Worm (Caenorhabditis elegans) whole organism, young adult: ENCODE results near the gene col-17.

Experiments
- B0019.2 ChIP-seq: fragments of 200-800 bp; sonication (Bioruptor generic); conservative IDR thresholded peaks from 2 replicates; pipeline ENCODE4 v1.3.6; 2022; ENCODE audit warnings: missing genetic modification reagents, missing genetic modification characterization, missing compliant biosample characterization
- C17E4.6 ChIP-seq: fragments of 200-800 bp; sonication (Bioruptor generic); IDR thresholded peaks from 2 replicates; pipeline ENCODE4 v1.3.6; 2022; ENCODE audit warnings: missing genetic modification reagents, missing genetic modification characterization, missing compliant biosample characterization
- F22D6.2 ChIP-seq: sonication (generic microtip); optimal IDR thresholded peaks from 2 replicates; lab custom pipeline; 2016; ENCODE audit warnings: mild to moderate bottlenecking, missing genetic modification characterization, missing compliant biosample characterization
- F33H1.4 ChIP-seq: fragments of 200-800 bp; sonication (Bioruptor generic); IDR thresholded peaks from 2 replicates; pipeline ENCODE4 v1.3.6; 2022; ENCODE audit warnings: missing genetic modification reagents, missing genetic modification characterization, missing compliant biosample characterization
- F49E8.2 ChIP-seq: sonication (generic microtip); optimal IDR thresholded peaks from 3 replicates; lab custom pipeline; 2017; ENCODE audit warnings: missing genetic modification characterization, mild to moderate bottlenecking, missing compliant biosample characterization, antibody characterized with exemption, moderate library complexity; ENCODE audit not compliant: insufficient read depth
- F57C9.4 ChIP-seq: sonication (generic microtip); optimal IDR thresholded peaks from 2 replicates; lab custom pipeline; 2017; ENCODE audit warnings: mild to moderate bottlenecking, missing genetic modification characterization, missing compliant biosample characterization
- K11D2.4 ChIP-seq: fragments of 200-800 bp; sonication (Bioruptor generic); IDR thresholded peaks from 2 replicates; pipeline ENCODE4 v1.3.6; 2022; ENCODE audit warnings: missing genetic modification reagents, missing genetic modification characterization, missing compliant biosample characterization
- Y53F4B.3 ChIP-seq: fragments of 200-800 bp; sonication (Bioruptor generic); IDR thresholded peaks from 2 replicates; pipeline ENCODE4 v1.3.6; 2022; ENCODE audit warnings: missing genetic modification reagents, missing genetic modification characterization, missing compliant biosample characterization
- Y79H2A.3 ChIP-seq: fragments of 200-800 bp; sonication (Bioruptor generic); conservative IDR thresholded peaks from 2 replicates; pipeline ENCODE4 v1.3.6; 2022; ENCODE audit warnings: missing genetic modification reagents, missing genetic modification characterization, missing compliant biosample characterization
- ZK185.1 ChIP-seq: sonication (generic microtip); optimal IDR thresholded peaks from 2 replicates; lab custom pipeline; 2016; ENCODE audit warnings: mild to moderate bottlenecking, missing genetic modification characterization, missing compliant biosample characterization; ENCODE audit not compliant: poor library complexity, severe bottlenecking
- ama-1 ChIP-seq, 3 experiments: fragments of 150-350 bp in 1 of 3; sonication (generic microtip) in 2 of 3; optimal IDR thresholded peaks; 2 replicates each; lab custom pipeline; 2014 to 2018; ENCODE audit warnings: missing biosample characterization in 2 of 3, missing genetic modification characterization in 2 of 3, missing genetic modification reagents in 2 of 3
- aptf-3 ChIP-seq: fragments of 200-800 bp; sonication (Bioruptor generic); IDR thresholded peaks from 2 replicates; pipeline ENCODE4 v1.3.6; 2022; ENCODE audit warnings: missing genetic modification characterization, missing compliant biosample characterization
- attf-6 ChIP-seq: fragments of 200-800 bp; sonication (Bioruptor generic); IDR thresholded peaks from 2 replicates; pipeline ENCODE4 v1.3.6; 2022; ENCODE audit warnings: missing genetic modification reagents, missing genetic modification characterization, missing compliant biosample characterization
- bed-2 ChIP-seq: fragments of 200-800 bp; sonication (Bioruptor generic); IDR thresholded peaks from 2 replicates; pipeline ENCODE4 v1.3.6; 2022; ENCODE audit warnings: missing genetic modification reagents, missing genetic modification characterization, missing compliant biosample characterization
- ccch-3 ChIP-seq: fragments of 200-800 bp; sonication (Bioruptor generic); optimal IDR thresholded peaks from 2 replicates; lab custom pipeline; 2018; ENCODE audit warnings: mild to moderate bottlenecking, missing genetic modification characterization, missing compliant biosample characterization
- ceh-100 ChIP-seq: fragments of 200-800 bp; sonication (Bioruptor generic); IDR thresholded peaks from 2 replicates; pipeline ENCODE4 v1.3.6; 2022; ENCODE audit warnings: missing genetic modification reagents, missing genetic modification characterization, missing compliant biosample characterization
- ceh-27 ChIP-seq: fragments of 200-800 bp; sonication (Bioruptor generic); optimal IDR thresholded peaks from 2 replicates; lab custom pipeline; 2018; ENCODE audit warnings: mild to moderate bottlenecking, missing genetic modification characterization, moderate library complexity, missing compliant biosample characterization
- ceh-58 ChIP-seq: fragments of 200-800 bp; sonication (Bioruptor generic); IDR thresholded peaks from 2 replicates; pipeline ENCODE4 v1.3.6; 2022; ENCODE audit warnings: missing genetic modification characterization, missing compliant biosample characterization
- chd-7 ChIP-seq: sonication (generic microtip); optimal IDR thresholded peaks from 2 replicates; lab custom pipeline; 2016; ENCODE audit warnings: mild to moderate bottlenecking, missing genetic modification characterization, moderate library complexity, missing compliant biosample characterization
- dox-1 ChIP-seq: fragments of 200-800 bp; sonication (Bioruptor generic); IDR thresholded peaks from 2 replicates; pipeline ENCODE4 v1.3.6; 2022; ENCODE audit warnings: missing genetic modification reagents, missing genetic modification characterization, missing compliant biosample characterization
- dpff-1 ChIP-seq: sonication (generic microtip); optimal IDR thresholded peaks from 2 replicates; lab custom pipeline; 2017; ENCODE audit warnings: mild to moderate bottlenecking, missing genetic modification characterization, missing compliant biosample characterization
- egl-44 ChIP-seq: fragments of 200-800 bp; sonication (Bioruptor generic); IDR thresholded peaks from 2 replicates; pipeline ENCODE4 v1.3.6; 2022; ENCODE audit warnings: missing genetic modification reagents, missing genetic modification characterization, missing compliant biosample characterization
- egrh-3 ChIP-seq: fragments of 200-800 bp; sonication (Bioruptor generic); IDR thresholded peaks from 2 replicates; pipeline ENCODE4 v1.3.6; 2022; ENCODE audit warnings: missing genetic modification reagents, missing genetic modification characterization, missing compliant biosample characterization
- fkh-3 ChIP-seq: sonication (generic microtip); optimal IDR thresholded peaks from 2 replicates; lab custom pipeline; 2016; ENCODE audit warnings: mild to moderate bottlenecking, missing genetic modification characterization, missing compliant biosample characterization
- hlh-26 ChIP-seq: fragments of 200-800 bp; sonication (Bioruptor generic); conservative IDR thresholded peaks from 2 replicates; pipeline ENCODE4 v1.3.6; 2022; ENCODE audit warnings: missing genetic modification reagents, missing genetic modification characterization, missing compliant biosample characterization
- hrde-1 ChIP-seq: sonication (generic microtip); optimal IDR thresholded peaks from 2 replicates; lab custom pipeline; 2016; ENCODE audit warnings: missing genetic modification characterization, mild to moderate bottlenecking, missing compliant biosample characterization, moderate library complexity, missing genotype, missing genetic modification reagents, borderline replicate concordance
- lag-1 ChIP-seq: fragments of 200-800 bp; sonication (Bioruptor generic); IDR thresholded peaks from 2 replicates; pipeline ENCODE4 v1.3.6; 2022; ENCODE audit warnings: missing genetic modification reagents, missing genetic modification characterization, missing compliant biosample characterization
- let-607 ChIP-seq, 2 experiments: fragments of 200-800 bp in 1 of 2; sonication (Bioruptor generic) in 1 of 2; sonication (generic microtip) in 1 of 2; optimal IDR thresholded peaks; 2 replicates each; lab custom pipeline; 2016 to 2018; ENCODE audit warnings: mild to moderate bottlenecking in 2 of 2, missing compliant biosample characterization in 2 of 2, missing genetic modification characterization in 2 of 2, moderate library complexity in 2 of 2, missing genotype in 1 of 2
- lin-40 ChIP-seq: sonication (generic microtip); optimal IDR thresholded peaks from 2 replicates; lab custom pipeline; 2016; ENCODE audit warnings: missing genetic modification characterization, mild to moderate bottlenecking, missing compliant biosample characterization, missing genotype, missing genetic modification reagents
- lir-1 ChIP-seq: fragments of 200-800 bp; sonication (Bioruptor generic); conservative IDR thresholded peaks from 2 replicates; pipeline ENCODE4 v1.3.6; 2022; ENCODE audit warnings: missing genetic modification reagents, missing genetic modification characterization, missing compliant biosample characterization
- madf-3 ChIP-seq: fragments of 200-800 bp; sonication (Bioruptor generic); IDR thresholded peaks from 2 replicates; pipeline ENCODE4 v1.3.6; 2022; ENCODE audit warnings: missing genetic modification reagents, missing genetic modification characterization, missing compliant biosample characterization
- madf-6 ChIP-seq: fragments of 200-800 bp; sonication (Bioruptor generic); IDR thresholded peaks from 2 replicates; pipeline ENCODE4 v1.3.6; 2022; ENCODE audit warnings: missing genetic modification reagents, missing genetic modification characterization, missing compliant biosample characterization
- mxl-1 ChIP-seq: sonication (generic microtip); optimal IDR thresholded peaks from 2 replicates; lab custom pipeline; 2016; ENCODE audit warnings: missing genetic modification characterization, missing compliant biosample characterization
- nfya-1 ChIP-seq: sonication (generic microtip); optimal IDR thresholded peaks from 2 replicates; lab custom pipeline; 2017; ENCODE audit warnings: antibody characterized with exemption, missing compliant biosample characterization, missing genetic modification characterization, borderline replicate concordance; ENCODE audit not compliant: insufficient read depth
- nhr-179 ChIP-seq: sonication (generic microtip); optimal IDR thresholded peaks from 2 replicates; lab custom pipeline; 2016; ENCODE audit warnings: mild to moderate bottlenecking, missing genetic modification characterization, missing compliant biosample characterization
- pbrm-1 ChIP-seq: fragments of 200-800 bp; sonication (Bioruptor generic); IDR thresholded peaks from 2 replicates; pipeline ENCODE4 v1.3.6; 2022; ENCODE audit warnings: missing genetic modification reagents, missing genetic modification characterization, missing compliant biosample characterization
- pha-4 ChIP-seq: fragments of 150-350 bp; sonication (generic microtip); optimal IDR thresholded peaks from 2 replicates; lab custom pipeline; 2014; ENCODE audit warnings: missing biosample characterization, missing genetic modification reagents, missing genetic modification characterization
- rec-8 ChIP-seq, 2 experiments: sonication (generic microtip); optimal IDR thresholded peaks; 2 replicates each; lab custom pipeline; 2016; ENCODE audit warnings: mild to moderate bottlenecking in 2 of 2, missing genetic modification characterization in 2 of 2, missing genetic modification reagents in 2 of 2, missing genotype in 2 of 2, missing biosample characterization in 1 of 2, missing compliant biosample characterization in 1 of 2, moderate library complexity in 1 of 2
- rpc-1 ChIP-seq, 2 experiments: fragments of 150-350 bp in 1 of 2; sonication (generic microtip) in 1 of 2; optimal IDR thresholded peaks; 2 replicates each; lab custom pipeline; 2014 to 2018; ENCODE audit warnings: missing biosample characterization in 1 of 2, missing genetic modification characterization in 1 of 2, missing genetic modification reagents in 1 of 2, missing genotype in 1 of 2
- sea-2 ChIP-seq: fragments of 200-800 bp; sonication (Bioruptor generic); IDR thresholded peaks from 2 replicates; pipeline ENCODE4 v1.3.6; 2022; ENCODE audit warnings: missing genetic modification characterization, missing compliant biosample characterization
- snpc-1.1 ChIP-seq: sonication (generic microtip); optimal IDR thresholded peaks from 2 replicates; lab custom pipeline; 2017; ENCODE audit warnings: missing genetic modification characterization, mild to moderate bottlenecking, missing compliant biosample characterization, antibody characterized with exemption, moderate library complexity, missing genotype, missing genetic modification reagents; ENCODE audit not compliant: insufficient read depth
- somi-1 ChIP-seq: fragments of 200-800 bp; sonication (Bioruptor generic); optimal IDR thresholded peaks from 2 replicates; lab custom pipeline; 2018; ENCODE audit warnings: mild to moderate bottlenecking, missing genetic modification characterization, missing compliant biosample characterization
- tbx-9 ChIP-seq: sonication (generic microtip); optimal IDR thresholded peaks from 2 replicates; lab custom pipeline; 2016; ENCODE audit warnings: borderline replicate concordance, missing genetic modification characterization, inconsistent platforms, missing compliant biosample characterization
- tlf-1 ChIP-seq: fragments of 200-800 bp; sonication (Bioruptor generic); optimal IDR thresholded peaks from 2 replicates; lab custom pipeline; 2018; ENCODE audit warnings: mild to moderate bottlenecking, missing genetic modification characterization, missing compliant biosample characterization
- zim-3 ChIP-seq: sonication (generic microtip); optimal IDR thresholded peaks from 2 replicates; lab custom pipeline; 2017; ENCODE audit warnings: mild to moderate bottlenecking, missing genetic modification characterization, moderate library complexity, missing compliant biosample characterization
- ztf-25 ChIP-seq: fragments of 200-800 bp; sonication (Bioruptor generic); IDR thresholded peaks from 2 replicates; pipeline ENCODE4 v1.3.6; 2022; ENCODE audit warnings: missing genetic modification reagents, missing genetic modification characterization, missing compliant biosample characterization
- ztf-26 ChIP-seq: sonication (generic microtip); optimal IDR thresholded peaks from 2 replicates; lab custom pipeline; 2017; ENCODE audit warnings: missing genetic modification characterization, missing compliant biosample characterization

col-17 gene

ce11 chrII:4902035-4902434, 34.7 kb upstream of the col-17 start, which contains the start of gene R05F9.9 (continued):
- TF ChIP-seq ceh-27 (GFP tag; lab: Kevin White, UChicago), result no peak
- peak; percentile 51 for TF ChIP-seq madf-6 (GFP tag; lab: Robert Waterston, UW)
- TF ChIP-seq bed-2 (GFP tag; lab: Robert Waterston, UW), result no peak
- TF ChIP-seq F22D6.2 (tag; lab: Kevin White, UChicago), result no peak
- no peak for TF ChIP-seq aptf-3 (GFP tag; lab: Robert Waterston, UW)
- TF ChIP-seq pha-4 (tag; lab: Kevin White, UChicago), result no peak
- TF ChIP-seq ZK185.1, result peak; percentile 37
- no peak for TF ChIP-seq nhr-179 (tag; lab: Kevin White, UChicago)
- no peak for TF ChIP-seq dox-1 (GFP tag; lab: Robert Waterston, UW)
- peak; percentile 27 for TF ChIP-seq mxl-1
- no peak for TF ChIP-seq egl-44
- no peak for TF ChIP-seq ceh-58 (GFP tag; lab: Robert Waterston, UW)
- no peak for TF ChIP-seq sea-2 (GFP tag; lab: Robert Waterston, UW)
- TF ChIP-seq Y53F4B.3 (GFP tag; lab: Robert Waterston, UW), result no peak
- TF ChIP-seq tlf-1 (GFP tag; lab: Kevin White, UChicago), result peak; percentile 8
- peak; percentile 64 for TF ChIP-seq ama-1 (optimal IDR thresholded peaks at IDR 0.05; lab: Kevin White, UChicago)
- TF ChIP-seq ama-1 (GFP tag; optimal IDR thresholded peaks at IDR 0.05; lab: Kevin White, UChicago), result no peak
- TF ChIP-seq ztf-26 (tag; lab: Kevin White, UChicago), result peak; percentile 37
- 0 out of 2 replicates have a peak, but pooled peaks have one; percentile 1 for TF ChIP-seq madf-3
- TF ChIP-seq lir-1 (GFP tag; lab: Robert Waterston, UW), result no peak
- no peak for TF ChIP-seq Y79H2A.3 (GFP tag; lab: Robert Waterston, UW)
- TF ChIP-seq zim-3 (tag; lab: Kevin White, UChicago), result no peak
- peak; percentile 6; the same call in 1 of the 2 replicates for TF ChIP-seq F33H1.4
- TF ChIP-seq ztf-25 (GFP tag; lab: Robert Waterston, UW), result no peak
- no peak for TF ChIP-seq nfya-1
- no peak for TF ChIP-seq dpff-1 (tag; lab: Kevin White, UChicago)
- TF ChIP-seq snpc-1.1, result no peak
- TF ChIP-seq pbrm-1 (GFP tag; lab: Robert Waterston, UW), result no peak
- no peak for TF ChIP-seq ccch-3 (GFP tag; lab: Kevin White, UChicago)
- no peak for TF ChIP-seq egrh-3 (GFP tag; lab: Robert Waterston, UW)
- peak; percentile 8 for TF ChIP-seq lin-40 (tag; lab: Kevin White, UChicago)
- TF ChIP-seq lag-1, result no peak
- no peak for TF ChIP-seq chd-7 (tag; lab: Kevin White, UChicago)
- no peak for TF ChIP-seq rpc-1 (optimal IDR thresholded peaks at IDR 0.05; lab: Kevin White, UChicago)
- no peak for TF ChIP-seq rpc-1 (tag; optimal IDR thresholded peaks at IDR 0.05; lab: Kevin White, UChicago)
- TF ChIP-seq F49E8.2 (tag; lab: Kevin White, UChicago), result no peak
- TF ChIP-seq B0019.2 (GFP tag; lab: Robert Waterston, UW), result no peak
- TF ChIP-seq K11D2.4 (GFP tag; lab: Robert Waterston, UW), result no peak
- TF ChIP-seq attf-6 (GFP tag; lab: Robert Waterston, UW), result no peak
- no peak for TF ChIP-seq hrde-1 (tag; lab: Kevin White, UChicago)
- TF ChIP-seq ceh-100, result no peak
- no peak for TF ChIP-seq rec-8 (tag; optimal IDR thresholded peaks at IDR 0.05; lab: Kevin White, UChicago)
- no peak for TF ChIP-seq tbx-9 (tag; lab: Kevin White, UChicago)
- TF ChIP-seq F57C9.4 (tag; lab: Kevin White, UChicago), result no peak
- no peak for TF ChIP-seq hlh-26
- TF ChIP-seq let-607 (tag; optimal IDR thresholded peaks at IDR 0.05; lab: Kevin White, UChicago), result no peak
- TF ChIP-seq C17E4.6, result no peak
- TF ChIP-seq somi-1 (GFP tag; lab: Kevin White, UChicago), result no peak
- TF ChIP-seq fkh-3 (tag; lab: Kevin White, UChicago), result no peak
